Worm (Caenorhabditis elegans): ENCODE data around the gene ZK742.4.
A peak's percentile ranks its signal among the peaks of the same experiment; 100 is the strongest.

The ZK742.4 gene

ce11 chrV:7777098-7777497, 34.5 kb downstream of the ZK742.4 start, which contains the start of gene C26F1.3:
C26F1.3 (plus strand) TSS chrV:7777300.
- TF ChIP-seq nhr-85 (tag): peak; percentile 15
- TF ChIP-seq sup-37 (GFP tag; optimal IDR thresholded peaks at IDR 0.05): no peak

ce11 chrV:7776029-7776628, 35.5 kb downstream of the ZK742.4 start, which contains the start of the genes rpl-39 and rps-30:
rpl-39 (minus strand) TSS chrV:7776079.
rps-30 (plus strand) TSS chrV:7776578.
- TF ChIP-seq ceh-63 (GFP tag; optimal IDR thresholded peaks at IDR 0.05): no peak
- TF ChIP-seq mef-2 (tag; optimal IDR thresholded peaks at IDR 0.05): peak; percentile 38
- peak; percentile 90 for TF ChIP-seq mep-1 (tag; optimal IDR thresholded peaks at IDR 0.05)
- TF ChIP-seq nhr-90 (tag; optimal IDR thresholded peaks at IDR 0.05; ENCODE audit: poor library complexity): peak; percentile 59
- TF ChIP-seq lir-3 (tag; optimal IDR thresholded peaks at IDR 0.05; ENCODE audit: poor library complexity): no peak
- peak; percentile 79 for TF ChIP-seq swsn-7 (tag; optimal IDR thresholded peaks at IDR 0.05)
- TF ChIP-seq nhr-76 (tag; optimal IDR thresholded peaks at IDR 0.05): no peak
- TF ChIP-seq fkh-10 (GFP tag; optimal IDR thresholded peaks at IDR 0.05): peak; percentile 46
- no peak for TF ChIP-seq C04F5.9 (tag; optimal IDR thresholded peaks at IDR 0.05)
- peak; percentile 41 for TF ChIP-seq irx-1 (tag; optimal IDR thresholded peaks at IDR 0.05)
- TF ChIP-seq hlh-4 (tag; optimal IDR thresholded peaks at IDR 0.05): no peak
- peak; percentile 50 for TF ChIP-seq F16B12.6 (tag; optimal IDR thresholded peaks at IDR 0.05)
- TF ChIP-seq ceh-88 (GFP tag; IDR thresholded peaks at IDR 0.05): peak; percentile 37; the same call in 1 of the 2 replicates
- no peak for TF ChIP-seq egl-13 (tag; optimal IDR thresholded peaks at IDR 0.05)
- TF ChIP-seq efl-1 (optimal IDR thresholded peaks at IDR 0.05): peak; percentile 83 to 91
- TF ChIP-seq efl-1 (GFP tag; optimal IDR thresholded peaks at IDR 0.05 in 1 of 2): peak; percentile 77 to 97
- TF ChIP-seq isw-1 (GFP tag; IDR thresholded peaks at IDR 0.05): peak; percentile 87
- TF ChIP-seq nhr-237 (tag; optimal IDR thresholded peaks at IDR 0.05): peak; percentile 17
- peak; percentile 62 for TF ChIP-seq nhr-77 (tag; optimal IDR thresholded peaks at IDR 0.05)
- peak; percentile 57 for TF ChIP-seq fos-1 (tag; optimal IDR thresholded peaks at IDR 0.05)
- TF ChIP-seq aha-1 (tag; optimal IDR thresholded peaks at IDR 0.05): peak; percentile 24
- no peak for TF ChIP-seq ets-5 (GFP tag; IDR thresholded peaks at IDR 0.05)
- TF ChIP-seq egl-27 (tag; optimal IDR thresholded peaks at IDR 0.05): no peak
- peak; percentile 84 for TF ChIP-seq C16A3.4 (tag; optimal IDR thresholded peaks at IDR 0.05)
- TF ChIP-seq pqm-1 (tag; optimal IDR thresholded peaks at IDR 0.05): no peak
- TF ChIP-seq elt-2 (tag; optimal IDR thresholded peaks at IDR 0.05): no peak
- no peak for TF ChIP-seq ceh-8 (GFP tag; optimal IDR thresholded peaks at IDR 0.05)
- TF ChIP-seq snpc-4 (tag; optimal IDR thresholded peaks at IDR 0.05): peak; percentile 63
- no peak for TF ChIP-seq alr-1 (tag; optimal IDR thresholded peaks at IDR 0.05; ENCODE audit: borderline replicate concordance)
- peak; percentile 87 to 93 for TF ChIP-seq lsy-2 (tag; optimal IDR thresholded peaks at IDR 0.05)
- peak in 5 of 6 experiments; percentile 23 to 82 (median 61) for TF ChIP-seq elt-3 (tag; optimal IDR thresholded peaks at IDR 0.05)
- TF ChIP-seq nhr-71 (tag; optimal IDR thresholded peaks at IDR 0.05): peak; percentile 91
- TF ChIP-seq fkh-8 (tag; optimal IDR thresholded peaks at IDR 0.05): peak; percentile 85
- no peak for TF ChIP-seq ces-1 (GFP tag; optimal IDR thresholded peaks at IDR 0.05)
- TF ChIP-seq nhr-85 (tag): peak; percentile 87
- TF ChIP-seq aly-2 (tag; optimal IDR thresholded peaks at IDR 0.05): peak; percentile 45
- peak; percentile 54 for TF ChIP-seq pax-3 (tag; optimal IDR thresholded peaks at IDR 0.05)
- TF ChIP-seq xbp-1 (tag; optimal IDR thresholded peaks at IDR 0.05): peak; percentile 82
- 0 out of 2 replicates have a peak, but pooled peaks have one; percentile 31 for TF ChIP-seq unc-98 (GFP tag; IDR thresholded peaks at IDR 0.05)
- TF ChIP-seq mab-9 (GFP tag; IDR thresholded peaks at IDR 0.05): no peak
- peak; percentile 84 for TF ChIP-seq unc-130 (tag; optimal IDR thresholded peaks at IDR 0.05)
- TF ChIP-seq grh-1 (GFP tag; IDR thresholded peaks at IDR 0.05): peak; percentile 70
- peak; percentile 88 for TF ChIP-seq lin-14 (GFP tag; optimal IDR thresholded peaks at IDR 0.05)
- no peak for TF ChIP-seq nhr-84 (tag; optimal IDR thresholded peaks at IDR 0.05)
- no peak for TF ChIP-seq Y116A8C.19 (tag; optimal IDR thresholded peaks at IDR 0.05; ENCODE audit: borderline replicate concordance)
- TF ChIP-seq unc-86 (tag; optimal IDR thresholded peaks at IDR 0.05): peak; percentile 60
- peak; percentile 23 for TF ChIP-seq ztf-4 (tag; optimal IDR thresholded peaks at IDR 0.05)
- TF ChIP-seq jun-1 (tag; optimal IDR thresholded peaks at IDR 0.05): peak; percentile 69
- TF ChIP-seq ztf-11 (tag; optimal IDR thresholded peaks at IDR 0.05): no peak
